Worm (Caenorhabditis elegans) whole organism, mixed stage, embryonic: Measurements from ENCODE around the gene perm-1.

ENCODE experiments used
- bed-3 ChIP-seq: fragments of 200-800 bp; sonication (Bioruptor generic); optimal IDR thresholded peaks from 3 replicates; lab custom pipeline; 2018; ENCODE audit warnings: mild to moderate bottlenecking, missing genetic modification characterization, moderate library complexity, missing compliant biosample characterization
- ceh-39 ChIP-seq: fragments of 150-350 bp; optimal IDR thresholded peaks from 2 replicates; lab custom pipeline; 2014; ENCODE audit warnings: missing biosample characterization, missing genetic modification characterization
- ceh-83 ChIP-seq: fragments of 200-800 bp; sonication (Bioruptor generic); optimal IDR thresholded peaks from 2 replicates; lab custom pipeline; 2018; ENCODE audit warnings: mild to moderate bottlenecking, missing genetic modification characterization, missing compliant biosample characterization
- ces-1 ChIP-seq: fragments of 150-350 bp; optimal IDR thresholded peaks from 2 replicates; lab custom pipeline; 2014; ENCODE audit warnings: missing biosample characterization, missing genetic modification reagents, missing genetic modification characterization
- cnd-1 ChIP-seq: fragments of 200-800 bp; sonication (Bioruptor generic); optimal IDR thresholded peaks from 2 replicates; lab custom pipeline; 2018; ENCODE audit warnings: mild to moderate bottlenecking, missing genetic modification characterization, missing compliant biosample characterization
- drap-1 ChIP-seq: fragments of 200-800 bp; sonication (Bioruptor generic); optimal IDR thresholded peaks from 3 replicates; lab custom pipeline; 2018; ENCODE audit warnings: mild to moderate bottlenecking, missing genetic modification characterization, missing compliant biosample characterization
- elt-1 ChIP-seq: sonication (generic microtip); optimal IDR thresholded peaks from 2 replicates; lab custom pipeline; 2017; ENCODE audit warnings: missing genetic modification characterization, mild to moderate bottlenecking, missing compliant biosample characterization, antibody characterized with exemption, moderate library complexity, borderline replicate concordance; ENCODE audit not compliant: insufficient read depth
- flh-1 ChIP-seq: fragments of 200-800 bp; sonication (Bioruptor generic); optimal IDR thresholded peaks from 2 replicates; lab custom pipeline; 2018; ENCODE audit warnings: mild to moderate bottlenecking, missing genetic modification characterization, moderate library complexity, missing compliant biosample characterization
- hlh-1 ChIP-seq: fragments of 150-350 bp; optimal IDR thresholded peaks from 2 replicates; lab custom pipeline; 2014; ENCODE audit warnings: missing biosample characterization, missing genetic modification reagents, missing genetic modification characterization
- lin-13 ChIP-seq: fragments of 150-350 bp; optimal IDR thresholded peaks from 2 replicates; lab custom pipeline; 2014; ENCODE audit warnings: missing biosample characterization, missing genetic modification characterization
- lin-32 ChIP-seq: fragments of 200-800 bp; sonication (Bioruptor generic); optimal IDR thresholded peaks from 2 replicates; lab custom pipeline; 2018; ENCODE audit warnings: mild to moderate bottlenecking, missing genetic modification characterization, missing compliant biosample characterization
- lsy-2 ChIP-seq: fragments of 150-350 bp; optimal IDR thresholded peaks from 2 replicates; lab custom pipeline; 2014; ENCODE audit warnings: missing biosample characterization, missing genetic modification characterization
- mab-5 ChIP-seq: fragments of 150-350 bp; optimal IDR thresholded peaks from 2 replicates; lab custom pipeline; 2014; ENCODE audit warnings: missing biosample characterization, missing genetic modification characterization
- mep-1 ChIP-seq: fragments of 150-350 bp; optimal IDR thresholded peaks from 2 replicates; lab custom pipeline; 2017; ENCODE audit warnings: missing biosample characterization, missing genetic modification reagents, missing genetic modification characterization, inconsistent platforms
- mls-2 ChIP-seq: sonication (generic microtip); optimal IDR thresholded peaks from 2 replicates; lab custom pipeline; 2016; ENCODE audit warnings: mild to moderate bottlenecking, missing genetic modification characterization, moderate library complexity, missing compliant biosample characterization
- nhr-12 ChIP-seq: fragments of 150-350 bp; optimal IDR thresholded peaks from 2 replicates; lab custom pipeline; 2014; ENCODE audit warnings: missing biosample characterization, missing genetic modification characterization
- nhr-2 ChIP-seq: fragments of 150-350 bp; optimal IDR thresholded peaks from 2 replicates; lab custom pipeline; 2014; ENCODE audit warnings: missing biosample characterization, missing genetic modification characterization
- nhr-237 ChIP-seq: fragments of 150-350 bp; optimal IDR thresholded peaks from 2 replicates; lab custom pipeline; 2014; ENCODE audit warnings: missing biosample characterization, missing genetic modification characterization
- nhr-28 ChIP-seq: fragments of 150-350 bp; optimal IDR thresholded peaks from 2 replicates; lab custom pipeline; 2014; ENCODE audit warnings: missing biosample characterization, missing genetic modification characterization
- nhr-76 ChIP-seq: sonication (generic microtip); optimal IDR thresholded peaks from 2 replicates; lab custom pipeline; 2017; ENCODE audit warnings: missing biosample characterization, missing genetic modification characterization
- pha-4 ChIP-seq: fragments of 150-350 bp; optimal IDR thresholded peaks from 2 replicates; lab custom pipeline; 2018; ENCODE audit warnings: missing biosample characterization, missing genetic modification reagents, missing genetic modification characterization
- sem-2 ChIP-seq: fragments of 200-800 bp; sonication (Bioruptor generic); optimal IDR thresholded peaks from 2 replicates; lab custom pipeline; 2018; ENCODE audit warnings: mild to moderate bottlenecking, missing genetic modification characterization, missing compliant biosample characterization
- sptf-1 ChIP-seq: sonication (generic microtip); optimal IDR thresholded peaks from 2 replicates; lab custom pipeline; 2017; ENCODE audit warnings: mild to moderate bottlenecking, missing genetic modification characterization, moderate library complexity, missing compliant biosample characterization
- tbx-8 ChIP-seq: fragments of 200-800 bp; sonication (Bioruptor generic); optimal IDR thresholded peaks from 2 replicates; lab custom pipeline; 2018; ENCODE audit warnings: mild to moderate bottlenecking, missing genetic modification characterization, moderate library complexity, missing compliant biosample characterization
- unc-120 ChIP-seq: sonication (generic microtip); optimal IDR thresholded peaks from 2 replicates; lab custom pipeline; 2017; ENCODE audit warnings: missing genetic modification characterization, missing compliant biosample characterization; ENCODE audit not compliant: poor library complexity, severe bottlenecking
- unc-62 ChIP-seq: fragments of 150-350 bp; optimal IDR thresholded peaks from 2 replicates; lab custom pipeline; 2014; ENCODE audit warnings: missing biosample characterization, missing genetic modification reagents, missing genetic modification characterization
- zip-8 ChIP-seq: fragments of 150-350 bp; optimal IDR thresholded peaks from 2 replicates; lab custom pipeline; 2014; ENCODE audit warnings: missing biosample characterization, missing genetic modification characterization
- ztf-11 ChIP-seq: fragments of 150-350 bp; optimal IDR thresholded peaks from 2 replicates; lab custom pipeline; 2014; ENCODE audit warnings: missing biosample characterization, missing genetic modification characterization

Gene perm-1

DNA sequence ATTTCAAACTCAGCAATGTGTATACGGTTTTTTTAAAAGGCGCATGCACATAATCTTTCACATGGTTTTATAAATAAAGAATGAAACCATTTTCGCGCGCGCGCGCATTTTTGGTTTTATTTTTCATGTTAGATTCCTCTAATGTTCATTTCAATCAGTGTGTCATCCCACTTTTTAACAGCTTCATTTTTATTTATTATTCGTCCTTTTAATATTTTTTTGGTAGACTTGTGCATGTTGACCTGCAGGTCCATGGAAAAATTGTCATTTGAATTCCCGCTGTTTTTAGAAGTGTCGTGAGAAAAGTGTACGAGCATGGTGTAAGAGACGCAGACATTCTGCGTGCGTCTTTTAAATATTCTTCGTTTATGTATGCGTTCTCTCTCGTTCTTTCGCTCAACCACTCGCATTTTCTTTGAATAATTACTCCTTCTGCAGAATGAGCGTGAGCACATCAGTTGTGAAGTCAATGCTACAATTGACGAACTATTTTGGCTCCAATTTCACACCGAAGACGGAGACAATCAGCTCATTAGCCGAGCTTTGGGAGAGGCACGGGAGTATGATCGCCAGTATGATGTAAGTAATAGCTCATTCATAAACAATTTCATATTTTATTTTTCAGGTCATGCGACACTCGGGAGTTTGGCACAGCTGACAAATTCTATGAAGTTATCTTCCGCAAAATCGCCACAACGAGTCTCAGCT lies 20.2 kb upstream of the perm-1 start, which contains the start of gene lin-5:
Gene lin-5, plus strand, starts transcription at position 354 of the 708 bp plus-strand sequence.
- TF ChIP-seq bed-3 (GFP tag; lab: Kevin White, UChicago) (no peak), sem-2 (GFP tag; lab: Kevin White, UChicago) (no peak), elt-1 (no peak), unc-62 (GFP tag; lab: Kevin White, UChicago) (peak; percentile 25), unc-120 (tag; lab: Kevin White, UChicago) (peak; percentile 44), hlh-1 (peak; percentile 22), nhr-76 (tag; lab: Kevin White, UChicago) (no peak), ces-1 (GFP tag; lab: Kevin White, UChicago) (peak; percentile 45), lin-13 (tag; lab: Kevin White, UChicago) (peak; percentile 31), zip-8 (no peak), lsy-2 (tag; lab: Kevin White, UChicago) (peak; percentile 27), drap-1 (GFP tag; lab: Kevin White, UChicago) (peak; percentile 4), mls-2 (peak; percentile 48)
- TF ChIP-seq, all 35 proteins: peak for 8

DNA sequence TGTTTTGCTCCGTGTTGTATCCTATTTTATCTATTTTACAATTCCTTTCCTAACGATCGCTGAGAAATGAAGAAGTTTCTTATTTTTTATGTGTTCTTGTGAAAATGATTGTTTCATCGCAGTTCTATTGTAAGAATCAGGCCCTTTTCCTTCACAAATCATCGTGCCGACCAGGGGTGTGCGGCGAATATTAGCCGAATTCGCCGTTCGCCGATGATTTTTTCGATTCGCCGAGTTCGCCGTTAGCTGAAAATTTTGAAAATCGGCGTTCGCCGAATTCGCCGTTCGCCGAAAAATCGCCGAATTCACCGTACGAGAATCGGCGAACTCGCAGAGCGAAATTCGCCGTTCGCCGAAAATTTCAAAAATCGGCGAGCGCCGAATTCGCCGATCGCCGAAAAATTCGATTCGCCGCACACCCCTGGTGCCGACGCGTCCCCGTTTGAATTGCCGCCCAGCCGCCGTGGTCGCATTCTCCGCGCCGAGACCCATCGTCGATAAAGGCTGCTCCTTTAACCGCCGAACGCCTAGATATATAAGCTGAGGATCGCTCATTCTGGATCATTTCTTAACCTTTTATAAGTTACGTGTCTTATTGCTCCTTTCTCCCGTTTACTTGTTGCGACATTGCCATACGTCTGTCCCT lies 17.0 kb upstream of the perm-1 start:
- TF ChIP-seq sptf-1 (tag; lab: Kevin White, UChicago) = peak; percentile 20
- no peak for TF ChIP-seq bed-3 (GFP tag; lab: Kevin White, UChicago)
- TF ChIP-seq, all 35 proteins: peak for 1

DNA sequence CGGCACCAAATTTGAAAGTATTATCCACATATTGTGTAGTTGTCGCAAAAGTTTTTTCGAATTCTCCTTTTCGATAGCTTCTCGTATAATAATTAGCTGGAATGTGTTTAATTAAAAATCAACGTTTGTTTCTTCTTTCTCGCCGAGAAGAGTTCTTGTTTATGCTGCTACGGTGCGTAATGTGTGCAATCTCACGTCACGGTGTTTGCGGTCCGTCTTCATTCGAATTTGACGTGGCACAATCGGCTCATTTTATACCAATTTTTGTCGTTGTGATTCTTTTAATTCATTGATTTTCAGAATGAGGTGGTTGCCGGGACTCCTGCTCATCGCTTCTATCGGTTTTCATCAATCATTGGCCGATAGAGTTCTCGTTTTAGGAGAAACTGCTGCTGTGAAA lies 16.4 kb upstream of the perm-1 start, which contains the start of gene ostb-1:
Gene ostb-1, plus strand, starts transcription at position 301 of the 400 bp plus-strand sequence.
- TF ChIP-seq lin-32 (no peak), nhr-28 (tag; lab: Kevin White, UChicago) (no peak), lsy-2 (tag; lab: Kevin White, UChicago) (peak; percentile 79), pha-4 (tag; lab: Kevin White, UChicago) (peak; percentile 19), ceh-83 (GFP tag; lab: Kevin White, UChicago) (no peak), ces-1 (GFP tag; lab: Kevin White, UChicago) (peak; percentile 19), unc-62 (GFP tag; lab: Kevin White, UChicago) (no peak), mep-1 (tag; lab: Kevin White, UChicago) (peak; percentile 18)

DNA sequence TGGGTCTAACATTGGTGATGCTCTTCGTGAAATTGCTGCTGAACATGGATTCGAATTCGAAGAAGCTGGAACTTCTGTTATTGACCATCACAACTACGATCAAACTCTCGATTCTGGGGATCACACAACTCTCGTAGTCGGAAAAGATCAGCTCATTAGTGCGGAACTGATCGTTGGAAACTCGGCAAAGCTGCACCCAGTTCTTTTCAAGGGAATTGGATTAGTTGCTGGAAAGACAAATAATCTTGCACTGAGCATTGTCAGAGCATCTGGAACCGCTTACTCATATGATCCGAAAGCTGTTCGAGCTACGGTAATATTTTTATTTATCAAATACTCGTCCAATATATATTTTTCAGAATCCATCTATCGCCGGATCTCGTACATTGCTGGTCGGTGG lies 15.7 kb upstream of the perm-1 start:
- TF ChIP-seq flh-1 (no peak), ceh-39 (tag; lab: Kevin White, UChicago) (no peak), zip-8 (no peak), mls-2 (no peak), ztf-11 (tag; lab: Kevin White, UChicago) (no peak), pha-4 (tag; lab: Kevin White, UChicago) (no peak), nhr-12 (tag; lab: Kevin White, UChicago) (no peak), nhr-2 (tag; lab: Kevin White, UChicago) (no peak), hlh-1 (no peak), lin-13 (tag; lab: Kevin White, UChicago) (no peak), lin-32 (no peak), nhr-28 (tag; lab: Kevin White, UChicago) (no peak), tbx-8 (GFP tag; lab: Kevin White, UChicago) (no peak), cnd-1 (no peak), sem-2 (GFP tag; lab: Kevin White, UChicago) (no peak), nhr-237 (tag; lab: Kevin White, UChicago) (no peak)
- TF ChIP-seq, all 35 proteins: peak for 0

DNA sequence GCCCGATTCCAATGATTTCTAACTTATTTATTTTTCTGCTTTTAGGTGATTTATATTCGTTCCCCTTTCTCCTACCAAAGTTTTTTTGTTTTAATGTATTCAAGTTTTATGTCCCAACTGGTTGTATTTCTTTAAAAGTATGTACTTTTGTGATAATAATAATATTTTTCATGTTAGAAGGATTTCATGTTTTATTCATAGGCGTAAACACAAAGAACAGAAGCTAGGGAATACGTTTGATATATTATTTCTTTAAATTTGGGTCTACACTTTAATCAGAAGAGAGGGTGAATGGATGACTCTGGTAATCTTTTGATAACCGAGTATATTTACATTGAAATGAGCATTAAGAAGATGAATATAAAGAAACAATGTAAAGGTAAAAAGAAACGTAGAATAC lies 14.5 kb upstream of the perm-1 start:
- no peak for TF ChIP-seq sem-2 (GFP tag; lab: Kevin White, UChicago)
- no peak for TF ChIP-seq mab-5 (tag; lab: Kevin White, UChicago)
- TF ChIP-seq nhr-76 (tag; lab: Kevin White, UChicago) = no peak
- TF ChIP-seq, all 35 proteins: peak for 0
